Worm (Caenorhabditis elegans): ENCODE results near the gene srd-23.

- TF ChIP-seq nhr-12 (tag; optimal IDR thresholded peaks at IDR 0.05) (no peak), lin-13 (tag; optimal IDR thresholded peaks at IDR 0.05) (no peak), nhr-28 (tag; optimal IDR thresholded peaks at IDR 0.05) (no peak), unc-62 (GFP tag; optimal IDR thresholded peaks at IDR 0.05) (no peak), elt-1 (tag; optimal IDR thresholded peaks at IDR 0.05; ENCODE audit: borderline replicate concordance, insufficient read depth) (no peak), nhr-237 (tag; optimal IDR thresholded peaks at IDR 0.05) (no peak), snpc-4 (tag; optimal IDR thresholded peaks at IDR 0.05) (no peak), pha-4 (tag; optimal IDR thresholded peaks at IDR 0.05) (no peak), elt-3 (tag; optimal IDR thresholded peaks at IDR 0.05) (no peak), nhr-76 (tag; optimal IDR thresholded peaks at IDR 0.05) (no peak), ceh-83 (GFP tag; optimal IDR thresholded peaks at IDR 0.05) (no peak), drap-1 (GFP tag; optimal IDR thresholded peaks at IDR 0.05) (no peak), mep-1 (tag; optimal IDR thresholded peaks at IDR 0.05) (no peak), mab-5 (tag; optimal IDR thresholded peaks at IDR 0.05) (no peak)
These were observed 14.1 kb upstream of the srd-23 start for ce11 chrIV:15165602-15166001.

Data from whole organism, mixed stage, embryonic.